Worm (Caenorhabditis elegans) whole organism, L2 larva: ENCODE measurements around the gene hum-2.

Experiments used
- C34F6.9 ChIP-seq: fragments of 150-350 bp; optimal IDR thresholded peaks from 2 replicates; lab custom pipeline; 2014; ENCODE audit warnings: missing biosample characterization, missing genetic modification characterization
- F13H6.1 ChIP-seq: sonication (generic microtip); optimal IDR thresholded peaks from 2 replicates; lab custom pipeline; 2016; ENCODE audit warnings: missing genetic modification characterization, missing compliant biosample characterization
- R02D3.7 ChIP-seq: fragments of 150-350 bp; optimal IDR thresholded peaks from 2 replicates; lab custom pipeline; 2014; ENCODE audit warnings: missing biosample characterization, missing genetic modification characterization
- Y55F3AM.14 ChIP-seq: fragments of 200-800 bp; sonication (Bioruptor generic); optimal IDR thresholded peaks from 2 replicates; lab custom pipeline; 2018; ENCODE audit warnings: mild to moderate bottlenecking, missing genetic modification characterization, missing compliant biosample characterization
- ZK546.5 ChIP-seq: sonication (generic microtip); optimal IDR thresholded peaks from 2 replicates; lab custom pipeline; 2017; ENCODE audit warnings: missing biosample characterization, missing genetic modification characterization
- alr-1 ChIP-seq: fragments of 150-350 bp; optimal IDR thresholded peaks from 2 replicates; lab custom pipeline; 2014; ENCODE audit warnings: missing biosample characterization, missing genetic modification characterization
- aly-2 ChIP-seq: fragments of 150-350 bp; optimal IDR thresholded peaks from 2 replicates; lab custom pipeline; 2014; ENCODE audit warnings: missing biosample characterization, missing genetic modification characterization
- ama-1 ChIP-seq: fragments of 150-350 bp; optimal IDR thresholded peaks from 2 replicates; lab custom pipeline; 2018; ENCODE audit warnings: inconsistent platforms
- blmp-1 ChIP-seq: sonication (generic microtip); optimal IDR thresholded peaks from 2 replicates; lab custom pipeline; 2017; ENCODE audit warnings: missing genetic modification characterization, mild to moderate bottlenecking, missing compliant biosample characterization, antibody characterized with exemption, moderate library complexity; ENCODE audit not compliant: insufficient read depth
- ceh-16 ChIP-seq: fragments of 150-350 bp; optimal IDR thresholded peaks from 2 replicates; lab custom pipeline; 2014; ENCODE audit warnings: missing biosample characterization, missing genetic modification characterization
- ceh-82 ChIP-seq: fragments of 150-350 bp; optimal IDR thresholded peaks from 2 replicates; lab custom pipeline; 2014; ENCODE audit warnings: missing biosample characterization, missing genetic modification characterization
- crh-2 ChIP-seq: sonication (generic microtip); optimal IDR thresholded peaks from 2 replicates; lab custom pipeline; 2017; ENCODE audit warnings: missing biosample characterization, missing genetic modification characterization
- dmd-4 ChIP-seq: sonication (generic microtip); optimal IDR thresholded peaks from 2 replicates; lab custom pipeline; 2017; ENCODE audit warnings: missing biosample characterization, missing genetic modification characterization
- egl-27 ChIP-seq: sonication (generic microtip); optimal IDR thresholded peaks from 3 replicates; lab custom pipeline; 2017; ENCODE audit warnings: missing biosample characterization, missing genetic modification reagents, missing genetic modification characterization
- elt-1 ChIP-seq: fragments of 150-350 bp; optimal IDR thresholded peaks from 2 replicates; lab custom pipeline; 2014; ENCODE audit warnings: missing biosample characterization, missing genetic modification characterization
- elt-3 ChIP-seq: sonication (generic microtip); optimal IDR thresholded peaks from 2 replicates; lab custom pipeline; 2017; ENCODE audit warnings: missing biosample characterization, missing genetic modification characterization
- fos-1 ChIP-seq: fragments of 150-350 bp; optimal IDR thresholded peaks from 2 replicates; lab custom pipeline; 2014; ENCODE audit warnings: missing biosample characterization, missing genetic modification characterization
- gmeb-1 ChIP-seq: fragments of 150-350 bp; optimal IDR thresholded peaks from 2 replicates; lab custom pipeline; 2014; ENCODE audit warnings: missing biosample characterization, missing genetic modification characterization
- lin-11 ChIP-seq: fragments of 150-350 bp; sonication (generic microtip); optimal IDR thresholded peaks from 2 replicates; lab custom pipeline; 2014; ENCODE audit warnings: missing biosample characterization, missing genetic modification characterization, inconsistent platforms, mixed read lengths
- lin-13 ChIP-seq: fragments of 150-350 bp; optimal IDR thresholded peaks from 2 replicates; lab custom pipeline; 2014; ENCODE audit warnings: missing biosample characterization, missing genetic modification reagents, missing genetic modification characterization
- lin-39 ChIP-seq: fragments of 150-350 bp; optimal IDR thresholded peaks from 2 replicates; lab custom pipeline; 2014; ENCODE audit warnings: missing biosample characterization, missing genetic modification reagents, missing genetic modification characterization
- lsy-2 ChIP-seq, 2 experiments: fragments of 150-350 bp in 1 of 2; sonication (generic microtip) in 1 of 2; optimal IDR thresholded peaks; 2 replicates each; lab custom pipeline; 2014 to 2017; ENCODE audit warnings: missing biosample characterization in 2 of 2, missing genetic modification characterization in 2 of 2
- mab-5 ChIP-seq: fragments of 150-350 bp; optimal IDR thresholded peaks from 2 replicates; lab custom pipeline; 2014; ENCODE audit warnings: missing biosample characterization, missing genetic modification characterization
- mbf-1 ChIP-seq: sonication (generic microtip); optimal IDR thresholded peaks from 2 replicates; lab custom pipeline; 2017; ENCODE audit warnings: missing biosample characterization, missing genetic modification characterization
- mdl-1 ChIP-seq, 2 experiments: fragments of 150-350 bp in 1 of 2; sonication (generic microtip) in 1 of 2; optimal IDR thresholded peaks; 2 replicates each; lab custom pipeline; 2017; ENCODE audit warnings: missing biosample characterization in 2 of 2, missing genetic modification characterization in 2 of 2
- nhr-10 ChIP-seq: sonication (generic microtip); optimal IDR thresholded peaks from 2 replicates; lab custom pipeline; 2017; ENCODE audit warnings: missing biosample characterization, missing genetic modification characterization
- nhr-11 ChIP-seq: fragments of 150-350 bp; optimal IDR thresholded peaks from 2 replicates; lab custom pipeline; 2014; ENCODE audit warnings: missing biosample characterization, missing genetic modification characterization
- nhr-12 ChIP-seq: fragments of 150-350 bp; optimal IDR thresholded peaks from 2 replicates; lab custom pipeline; 2014; ENCODE audit warnings: missing biosample characterization, missing genetic modification characterization
- nhr-129 ChIP-seq: fragments of 150-350 bp; optimal IDR thresholded peaks from 2 replicates; lab custom pipeline; 2014; ENCODE audit warnings: missing biosample characterization, missing genetic modification characterization
- nhr-21 ChIP-seq: fragments of 150-350 bp; optimal IDR thresholded peaks from 2 replicates; lab custom pipeline; 2014; ENCODE audit warnings: missing biosample characterization, missing genetic modification characterization
- nhr-23 ChIP-seq: fragments of 150-350 bp; optimal IDR thresholded peaks from 2 replicates; lab custom pipeline; 2014; ENCODE audit warnings: missing biosample characterization, missing genetic modification reagents, missing genetic modification characterization
- nhr-237 ChIP-seq: fragments of 150-350 bp; optimal IDR thresholded peaks from 2 replicates; lab custom pipeline; 2014; ENCODE audit warnings: missing biosample characterization, missing genetic modification characterization
- nhr-25 ChIP-seq: fragments of 150-350 bp; sonication (generic microtip); optimal IDR thresholded peaks from 3 replicates; lab custom pipeline; 2014; ENCODE audit warnings: missing biosample characterization, missing genetic modification characterization
- nhr-6 ChIP-seq: fragments of 150-350 bp; optimal IDR thresholded peaks from 2 replicates; lab custom pipeline; 2014; ENCODE audit warnings: missing biosample characterization, missing genetic modification characterization
- nhr-77 ChIP-seq: fragments of 150-350 bp; optimal IDR thresholded peaks from 2 replicates; lab custom pipeline; 2014; ENCODE audit warnings: missing biosample characterization, missing genetic modification characterization
- peb-1 ChIP-seq: fragments of 150-350 bp; optimal IDR thresholded peaks from 2 replicates; lab custom pipeline; 2014; ENCODE audit warnings: missing biosample characterization, missing genetic modification characterization
- sem-4 ChIP-seq: fragments of 150-350 bp; optimal IDR thresholded peaks from 2 replicates; lab custom pipeline; 2014; ENCODE audit warnings: missing biosample characterization, missing genetic modification reagents, missing genetic modification characterization
- skn-1 ChIP-seq: sonication (generic microtip); optimal IDR thresholded peaks from 2 replicates; lab custom pipeline; 2017; ENCODE audit warnings: missing biosample characterization, missing genetic modification characterization
- sma-3 ChIP-seq: sonication (generic microtip); optimal IDR thresholded peaks from 2 replicates; lab custom pipeline; 2016; ENCODE audit warnings: missing genetic modification reagents, missing genetic modification characterization, missing compliant biosample characterization
- sma-9 ChIP-seq, 2 experiments: fragments of 150-350 bp in 1 of 2; sonication (generic microtip) in 1 of 2; optimal IDR thresholded peaks; 2 replicates each; lab custom pipeline; 2014 to 2016; ENCODE audit warnings: missing genetic modification characterization in 2 of 2, mild to moderate bottlenecking in 1 of 2, missing biosample characterization in 1 of 2, missing compliant biosample characterization in 1 of 2, missing genetic modification reagents in 1 of 2, moderate library complexity in 1 of 2
- snpc-4 ChIP-seq: fragments of 150-350 bp; optimal IDR thresholded peaks from 2 replicates; lab custom pipeline; 2014; ENCODE audit warnings: missing biosample characterization, missing genetic modification characterization
- unc-39 ChIP-seq: fragments of 150-350 bp; optimal IDR thresholded peaks from 2 replicates; lab custom pipeline; 2014; ENCODE audit warnings: missing biosample characterization, missing genetic modification characterization
- unc-55 ChIP-seq: fragments of 150-350 bp; sonication (generic microtip); optimal IDR thresholded peaks from 3 replicates; lab custom pipeline; 2014; ENCODE audit warnings: missing biosample characterization, missing genetic modification reagents, missing genetic modification characterization
- unc-62 ChIP-seq: fragments of 150-350 bp; optimal IDR thresholded peaks from 2 replicates; lab custom pipeline; 2014; ENCODE audit warnings: missing biosample characterization, missing genetic modification reagents, missing genetic modification characterization
- zag-1 ChIP-seq: fragments of 150-350 bp; optimal IDR thresholded peaks from 2 replicates; lab custom pipeline; 2014; ENCODE audit warnings: missing biosample characterization, missing genetic modification characterization
- ztf-1 ChIP-seq: fragments of 200-800 bp; sonication (Bioruptor generic); conservative IDR thresholded peaks from 2 replicates; pipeline ENCODE4 v1.3.6; 2022; ENCODE audit warnings: missing genetic modification characterization, missing compliant biosample characterization
- ztf-11 ChIP-seq: sonication (generic microtip); optimal IDR thresholded peaks from 2 replicates; lab custom pipeline; 2017; ENCODE audit warnings: missing biosample characterization, missing genetic modification characterization
- ztf-4 ChIP-seq: fragments of 150-350 bp; optimal IDR thresholded peaks from 2 replicates; lab custom pipeline; 2014; ENCODE audit warnings: missing biosample characterization, missing genetic modification characterization

hum-2 gene

ce11 chrV:9386143-9386542 is at the start of gene hum-2:
Gene hum-2 (plus strand): TSS chrV:9386175.
- TF ChIP-seq ztf-11 (tag; lab: Kevin White, UChicago) (no peak), nhr-23 (tag; lab: Kevin White, UChicago) (no peak), ceh-82 (no peak), snpc-4 (tag; lab: Kevin White, UChicago) (no peak), nhr-237 (tag; lab: Kevin White, UChicago) (no peak), nhr-129 (tag; lab: Kevin White, UChicago) (no peak), mab-5 (tag; lab: Kevin White, UChicago) (no peak), ztf-1 (GFP tag; lab: Robert Waterston, UW) (no peak), sma-3 (GFP tag; lab: Kevin White, UChicago) (no peak), lsy-2 (tag; optimal IDR thresholded peaks at IDR 0.05; lab: Kevin White, UChicago) (no peak), zag-1 (tag; lab: Kevin White, UChicago) (no peak), skn-1 (tag; lab: Kevin White, UChicago) (no peak), R02D3.7 (tag; lab: Kevin White, UChicago) (no peak), dmd-4 (tag; lab: Kevin White, UChicago) (no peak), unc-55 (GFP tag; lab: Kevin White, UChicago) (no peak), ceh-16 (no peak), ZK546.5 (tag; lab: Kevin White, UChicago) (no peak), nhr-25 (tag; lab: Kevin White, UChicago) (no peak)

DNA sequence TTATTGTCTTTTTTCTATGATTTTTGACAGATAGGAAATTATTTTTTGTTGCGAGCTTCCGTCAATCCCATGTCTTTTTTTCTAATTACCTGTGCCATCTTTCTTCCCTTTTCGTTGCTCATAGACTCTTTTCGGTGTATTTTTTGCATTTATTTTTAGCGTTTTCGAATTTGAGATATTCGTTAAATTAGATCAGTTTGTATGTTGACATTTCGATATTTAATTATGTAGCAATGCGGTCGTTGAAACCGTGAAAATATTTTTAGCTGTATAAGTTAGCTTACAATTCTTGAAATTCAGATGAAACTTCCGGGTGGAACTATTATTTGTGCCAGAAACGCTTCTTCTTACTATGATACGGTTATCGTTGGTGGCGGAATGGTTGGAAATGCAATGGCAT is 49.5 kb upstream of the hum-2 start, which contains the start of gene coq-6:
coq-6 (plus strand) TSS at position 301 of the 400 bp plus-strand sequence.
- TF ChIP-seq lin-13, result no peak
- TF ChIP-seq blmp-1, result no peak

- TF ChIP-seq unc-55 (GFP tag; lab: Kevin White, UChicago) (no peak), peb-1 (no peak), skn-1 (tag; lab: Kevin White, UChicago) (no peak), ztf-1 (GFP tag; lab: Robert Waterston, UW) (no peak), nhr-21 (tag; lab: Kevin White, UChicago) (no peak), sma-3 (GFP tag; lab: Kevin White, UChicago) (peak; percentile 51), mdl-1 (tag; optimal IDR thresholded peaks at IDR 0.05; lab: Kevin White, UChicago) (no peak), fos-1 (tag; lab: Kevin White, UChicago) (no peak), Y55F3AM.14 (GFP tag; lab: Kevin White, UChicago) (peak; percentile 53), ceh-82 (no peak), R02D3.7 (tag; lab: Kevin White, UChicago) (no peak), sem-4 (tag; lab: Kevin White, UChicago) (no peak), lsy-2 (tag; optimal IDR thresholded peaks at IDR 0.05; lab: Kevin White, UChicago) (no peak), nhr-11 (tag; lab: Kevin White, UChicago) (no peak), crh-2 (tag; lab: Kevin White, UChicago) (no peak), aly-2 (tag; lab: Kevin White, UChicago) (no peak), lin-11 (tag; lab: Kevin White, UChicago) (no peak), nhr-77 (tag; lab: Kevin White, UChicago) (no peak), mab-5 (tag; lab: Kevin White, UChicago) (no peak), sma-9 (GFP tag; optimal IDR thresholded peaks at IDR 0.05; lab: Kevin White, UChicago) (peak; percentile 44), sma-9 (tag; optimal IDR thresholded peaks at IDR 0.05; lab: Kevin White, UChicago) (no peak), nhr-237 (tag; lab: Kevin White, UChicago) (no peak), ZK546.5 (tag; lab: Kevin White, UChicago) (no peak), nhr-10 (tag; lab: Kevin White, UChicago) (no peak), nhr-129 (tag; lab: Kevin White, UChicago) (peak; percentile 55), nhr-25 (tag; lab: Kevin White, UChicago) (peak; percentile 21), egl-27 (tag; lab: Kevin White, UChicago) (no peak), lin-39 (no peak), mbf-1 (no peak), elt-3 (no peak), elt-1 (no peak), C34F6.9 (tag; lab: Kevin White, UChicago) (no peak), ama-1 (peak; percentile 59), F13H6.1 (tag; lab: Kevin White, UChicago) (no peak), alr-1 (tag; lab: Kevin White, UChicago) (no peak), unc-39 (no peak), snpc-4 (tag; lab: Kevin White, UChicago) (no peak), blmp-1 (no peak), nhr-12 (tag; lab: Kevin White, UChicago) (no peak), unc-62 (GFP tag; lab: Kevin White, UChicago) (no peak), nhr-6 (tag; lab: Kevin White, UChicago) (peak; percentile 2), ceh-16 (no peak), lin-13 (no peak), nhr-23 (tag; lab: Kevin White, UChicago) (no peak), ztf-11 (tag; lab: Kevin White, UChicago) (no peak), dmd-4 (tag; lab: Kevin White, UChicago) (no peak), ztf-4 (tag; lab: Kevin White, UChicago) (no peak), gmeb-1 (tag; lab: Kevin White, UChicago) (no peak)
These were observed 47.5 kb upstream of the hum-2 start for ce11 chrV:9338452-9338851.
